Fruit fly (Drosophila melanogaster): Measurements from ENCODE around the gene CG31142.
A peak's percentile ranks its signal among the peaks of the same experiment; 100 is the strongest.

The CG31142 gene

DNA sequence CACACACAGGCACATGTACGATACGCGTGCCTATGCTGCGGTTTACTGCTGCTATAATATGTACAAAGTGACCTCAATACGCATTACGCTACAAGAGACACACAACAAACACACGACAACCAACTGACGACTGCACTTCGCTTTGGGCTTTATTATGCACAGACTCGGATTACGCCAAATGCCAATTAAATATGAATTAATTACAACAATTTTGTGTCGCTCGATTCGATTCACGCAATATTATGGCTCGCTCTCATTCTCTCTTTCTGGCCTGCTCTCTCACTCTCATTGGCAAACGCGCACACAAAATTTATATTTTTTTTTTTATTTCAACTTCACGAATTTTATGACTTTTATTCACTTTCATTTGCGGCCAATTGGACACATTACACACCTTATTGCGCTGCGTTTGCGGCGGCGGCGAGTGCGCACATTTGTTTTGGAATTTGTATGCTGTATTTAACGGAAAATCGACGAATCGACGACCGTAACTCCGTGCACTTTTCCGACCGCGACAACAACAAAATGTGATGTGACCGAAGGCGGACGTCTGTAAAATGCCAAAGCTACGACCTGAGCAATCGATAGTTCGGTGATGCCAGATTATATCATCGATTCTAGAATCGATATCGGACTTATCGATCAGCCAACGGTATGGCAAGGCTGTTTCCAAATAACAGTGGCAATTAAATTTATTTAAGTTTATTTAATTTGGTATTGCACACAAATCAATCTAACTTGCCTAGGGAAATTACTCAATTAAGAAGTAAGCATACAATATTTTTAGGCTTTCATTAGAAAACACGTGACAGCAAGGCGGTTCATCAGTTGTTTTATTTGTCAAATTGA, 6.3 kb upstream of the CG31142 start, which contains the start of the genes sba and CG31141 (continued):
- TF ChIP-seq fd102C (GFP tag; optimal IDR thresholded peaks at IDR 0.05) = no peak
- TF ChIP-seq jigr1 (GFP tag; IDR thresholded peaks at IDR 0.05) = no peak
- no peak for TF ChIP-seq CG1529 (GFP tag; optimal IDR thresholded peaks at IDR 0.05)
- TF ChIP-seq tx (GFP tag; optimal IDR thresholded peaks at IDR 0.05) = no peak
- TF ChIP-seq mld (GFP tag; IDR thresholded peaks at IDR 0.05; ENCODE audit: partially characterized antibody) = peak; percentile 72; the same call in 2 of the 3 replicates
- TF ChIP-seq CG7372 (GFP tag; IDR thresholded peaks at IDR 0.05) = no peak
- TF ChIP-seq Optix (GFP tag; IDR thresholded peaks at IDR 0.05) = no peak
- no peak for TF ChIP-seq al (GFP tag; IDR thresholded peaks at IDR 0.05)
- peak; percentile 77; the same call in 2 of the 3 replicates for TF ChIP-seq ci (GFP tag; IDR thresholded peaks at IDR 0.05)
- TF ChIP-seq Myb (GFP tag; optimal IDR thresholded peaks at IDR 0.05) = peak; percentile 86
- no peak for TF ChIP-seq HLH3B (GFP tag; IDR thresholded peaks at IDR 0.05)
- TF ChIP-seq Nf-YA (GFP tag; IDR thresholded peaks at IDR 0.05) = no peak
- peak; percentile 38 for TF ChIP-seq Blimp-1 (GFP tag; optimal IDR thresholded peaks at IDR 0.05)
- peak; percentile 21 for TF ChIP-seq repo (GFP tag; optimal IDR thresholded peaks at IDR 0.05)
- TF ChIP-seq Mrtf (GFP tag; IDR thresholded peaks at IDR 0.05) = no peak
- no peak for TF ChIP-seq nau (GFP tag; optimal IDR thresholded peaks at IDR 0.05)
- no peak for TF ChIP-seq pho (GFP tag; optimal IDR thresholded peaks at IDR 0.05)
- no peak; the same call in 1 of the 2 replicates for TF ChIP-seq chm (GFP tag; IDR thresholded peaks at IDR 0.05)
- peak; percentile 86 for TF ChIP-seq zen2 (GFP tag; IDR thresholded peaks at IDR 0.05; ENCODE audit: partially characterized antibody)
- peak; percentile 81 for TF ChIP-seq CG7963 (GFP tag; IDR thresholded peaks at IDR 0.05; ENCODE audit: partially characterized antibody)
- TF ChIP-seq CG10543 (GFP tag; optimal IDR thresholded peaks at IDR 0.05) = no peak
- TF ChIP-seq CG3838 (GFP tag; optimal IDR thresholded peaks at IDR 0.05) = no peak
- peak; percentile 87 for TF ChIP-seq CG16813 (GFP tag; IDR thresholded peaks at IDR 0.05; ENCODE audit: partially characterized antibody)
- TF ChIP-seq CG13287 (GFP tag; IDR thresholded peaks at IDR 0.05; ENCODE audit: partially characterized antibody) = peak; percentile 87
- no peak for TF ChIP-seq aop (GFP tag; IDR thresholded peaks at IDR 0.05)
- no peak for TF ChIP-seq CG43689 (GFP tag; IDR thresholded peaks at IDR 0.05)
- peak; percentile 52 for TF ChIP-seq CrebB (tag; optimal IDR thresholded peaks at IDR 0.05)
- TF ChIP-seq CG9609 (GFP tag; optimal IDR thresholded peaks at IDR 0.05) = no peak
- no peak for TF ChIP-seq CG15011 (GFP tag; optimal IDR thresholded peaks at IDR 0.05)
- TF ChIP-seq CG33557 (GFP tag; optimal IDR thresholded peaks at IDR 0.05) = no peak
- no peak for TF ChIP-seq Kr (GFP tag; optimal IDR thresholded peaks at IDR 0.05)
- TF ChIP-seq CG1602 (GFP tag; optimal IDR thresholded peaks at IDR 0.05) = no peak
- peak; percentile 56 for TF ChIP-seq zen (tag; optimal IDR thresholded peaks at IDR 0.05)
- TF ChIP-seq tll (GFP tag; optimal IDR thresholded peaks at IDR 0.05) = peak in 1 of 2 experiments; percentile 20
- TF ChIP-seq CG1792 (GFP tag; optimal IDR thresholded peaks at IDR 0.05) = no peak
- no peak for TF ChIP-seq CG11085 (GFP tag; IDR thresholded peaks at IDR 0.05)
- TF ChIP-seq Atf3 (GFP tag; optimal IDR thresholded peaks at IDR 0.05) = no peak
- no peak for TF ChIP-seq crol (GFP tag; IDR thresholded peaks at IDR 0.05)
- no peak for TF ChIP-seq CG3726 (GFP tag; IDR thresholded peaks at IDR 0.05)
- no peak for TF ChIP-seq CG12744 (GFP tag; optimal IDR thresholded peaks at IDR 0.05)
- peak; percentile 29 for TF ChIP-seq CG13624 (GFP tag; optimal IDR thresholded peaks at IDR 0.05)
- no peak for TF ChIP-seq CG31441 (GFP tag; IDR thresholded peaks at IDR 0.05)
- TF ChIP-seq HHEX (GFP tag; optimal IDR thresholded peaks at IDR 0.05) = no peak
- TF ChIP-seq CG6683 (GFP tag; optimal IDR thresholded peaks at IDR 0.05) = no peak
- TF ChIP-seq chif (GFP tag; optimal IDR thresholded peaks at IDR 0.05) = no peak
- peak; percentile 9 for TF ChIP-seq mam (GFP tag; optimal IDR thresholded peaks at IDR 0.05)
- TF ChIP-seq Drgx (GFP tag; IDR thresholded peaks at IDR 0.05) = no peak
- TF ChIP-seq CG13296 (GFP tag; optimal IDR thresholded peaks at IDR 0.05) = peak; percentile 44
- peak; percentile 71 for TF ChIP-seq Dp (GFP tag; optimal IDR thresholded peaks at IDR 0.05)

Data from whole organism, embryonic.